Worm (Caenorhabditis elegans): ENCODE measurements around the gene smrc-1.

- TF ChIP-seq unc-62 (GFP tag; optimal IDR thresholded peaks at IDR 0.05): no peak
- no peak for TF ChIP-seq lsy-2 (tag; optimal IDR thresholded peaks at IDR 0.05)
- TF ChIP-seq nhr-12 (tag; optimal IDR thresholded peaks at IDR 0.05): no peak
- no peak for TF ChIP-seq flh-1 (GFP tag; optimal IDR thresholded peaks at IDR 0.05)
Observed at ce11 chrIII:6399424-6399823, 8.7 kb downstream of the smrc-1 start.
